Fruit fly (Drosophila melanogaster) whole organism, embryonic: ENCODE results near the gene CG3632.

Experiments used
- Adf1 ChIP-seq: fragments of 200-800 bp; sonication (Bioruptor generic); IDR thresholded peaks from 2 replicates; pipeline ENCODE4 v1.3.6; 2022; ENCODE audit warnings: missing biosample characterization, missing genetic modification characterization
- Antp ChIP-seq: fragments of 200-800 bp; sonication (Bioruptor generic); optimal IDR thresholded peaks from 3 replicates; lab custom pipeline; 2016; ENCODE audit warnings: missing biosample characterization, missing genetic modification characterization
- CG10209 ChIP-seq: fragments of 200-800 bp; sonication (Bioruptor generic); optimal IDR thresholded peaks from 3 replicates; lab custom pipeline; 2017; ENCODE audit warnings: missing biosample characterization, mild to moderate bottlenecking, missing genetic modification characterization, missing genetic modification reagents
- CG10267 ChIP-seq: fragments of 200-800 bp; sonication (Bioruptor generic); optimal IDR thresholded peaks from 2 replicates; lab custom pipeline; 2018; ENCODE audit warnings: missing biosample characterization, mild to moderate bottlenecking, missing genetic modification characterization, moderate library complexity
- CG10366 ChIP-seq: fragments of 200-800 bp; sonication (Bioruptor generic); IDR thresholded peaks from 2 replicates; pipeline ENCODE4 v1.3.6; 2022; ENCODE audit warnings: missing biosample characterization, missing genetic modification characterization
- CG12659 ChIP-seq: fragments of 200-800 bp; sonication (Bioruptor generic); optimal IDR thresholded peaks from 3 replicates; lab custom pipeline; 2017; ENCODE audit warnings: mild to moderate bottlenecking, missing biosample characterization, missing genetic modification reagents, missing genetic modification characterization
- CG13775 ChIP-seq: fragments of 200-800 bp; sonication (Bioruptor generic); optimal IDR thresholded peaks from 3 replicates; lab custom pipeline; 2017; ENCODE audit warnings: missing biosample characterization, mild to moderate bottlenecking, missing genetic modification characterization
- CG14860 ChIP-seq: fragments of 200-800 bp; sonication (Bioruptor generic); IDR thresholded peaks from 3 replicates; pipeline ENCODE4 v1.3.6; 2022; ENCODE audit warnings: missing biosample characterization, missing genetic modification characterization; ENCODE audit not compliant: partially characterized antibody
- CG1602 ChIP-seq: fragments of 200-800 bp; sonication (Bioruptor generic); optimal IDR thresholded peaks from 3 replicates; lab custom pipeline; 2016; ENCODE audit warnings: missing biosample characterization, missing genetic modification characterization
- CG16815 ChIP-seq: fragments of 200-800 bp; sonication (Bioruptor generic); optimal IDR thresholded peaks from 3 replicates; lab custom pipeline; 2017; ENCODE audit warnings: missing biosample characterization, mild to moderate bottlenecking, missing genetic modification characterization
- CG17328 ChIP-seq: fragments of 200-800 bp; sonication (Bioruptor generic); IDR thresholded peaks from 2 replicates; pipeline ENCODE4 v1.3.6; 2022; ENCODE audit warnings: missing biosample characterization, missing genetic modification characterization
- CG2202 ChIP-seq: fragments of 200-800 bp; sonication (Bioruptor generic); optimal IDR thresholded peaks from 2 replicates; lab custom pipeline; 2018; ENCODE audit warnings: missing biosample characterization, mild to moderate bottlenecking, missing genetic modification characterization
- CG31388 ChIP-seq: fragments of 200-800 bp; sonication (Bioruptor generic); optimal IDR thresholded peaks from 2 replicates; lab custom pipeline; 2016; ENCODE audit warnings: missing biosample characterization, missing genetic modification characterization
- CG31441 ChIP-seq: fragments of 200-800 bp; sonication (Bioruptor generic); IDR thresholded peaks from 2 replicates; pipeline ENCODE4 v1.3.6; 2022; ENCODE audit warnings: missing biosample characterization, missing genetic modification characterization
- CG32772 ChIP-seq: fragments of 200-800 bp; sonication (Bioruptor generic); IDR thresholded peaks from 2 replicates; pipeline ENCODE4 v1.3.6; 2022; ENCODE audit warnings: missing biosample characterization, missing genetic modification characterization
- CG33557 ChIP-seq: fragments of 200-800 bp; sonication (Bioruptor generic); optimal IDR thresholded peaks from 2 replicates; lab custom pipeline; 2019; ENCODE audit warnings: missing biosample characterization, mild to moderate bottlenecking, missing genetic modification characterization, moderate library complexity
- CG42726 ChIP-seq: fragments of 200-800 bp; sonication (Bioruptor generic); IDR thresholded peaks from 2 replicates; pipeline ENCODE4 v1.3.6; 2022; ENCODE audit warnings: missing biosample characterization, missing genetic modification characterization; ENCODE audit not compliant: partially characterized antibody
- CG6254 ChIP-seq: fragments of 200-800 bp; sonication (Bioruptor generic); optimal IDR thresholded peaks from 3 replicates; lab custom pipeline; 2017; ENCODE audit warnings: mild to moderate bottlenecking, missing biosample characterization, missing genetic modification reagents, missing genetic modification characterization
- CG6813 ChIP-seq: fragments of 200-800 bp; sonication (Bioruptor generic); optimal IDR thresholded peaks from 2 replicates; lab custom pipeline; 2017; ENCODE audit warnings: missing biosample characterization, missing genetic modification characterization, mild to moderate bottlenecking, moderate library complexity, missing genetic modification reagents
- CG7987 ChIP-seq: fragments of 200-800 bp; sonication (Bioruptor generic); optimal IDR thresholded peaks from 2 replicates; lab custom pipeline; 2018; ENCODE audit warnings: missing biosample characterization, mild to moderate bottlenecking, missing genetic modification characterization, moderate library complexity
- CrebB ChIP-seq: fragments of 200-800 bp; sonication (Bioruptor generic); optimal IDR thresholded peaks from 3 replicates; lab custom pipeline; 2018; ENCODE audit warnings: missing biosample characterization, mild to moderate bottlenecking, missing genetic modification characterization
- D19A ChIP-seq: fragments of 200-800 bp; optimal IDR thresholded peaks from 3 replicates; lab custom pipeline; 2019; ENCODE audit warnings: missing biosample characterization, mild to moderate bottlenecking, missing genetic modification characterization, moderate library complexity
- Ets97D ChIP-seq: fragments of 200-800 bp; sonication (Bioruptor generic); optimal IDR thresholded peaks from 3 replicates; lab custom pipeline; 2016; ENCODE audit warnings: missing biosample characterization, missing genetic modification characterization
- HHEX ChIP-seq: fragments of 200-800 bp; sonication (Bioruptor generic); optimal IDR thresholded peaks from 3 replicates; lab custom pipeline; 2017; ENCODE audit warnings: missing biosample characterization, mild to moderate bottlenecking, missing genetic modification characterization, missing genetic modification reagents
- Meics ChIP-seq: fragments of 200-800 bp; sonication (Bioruptor generic); optimal IDR thresholded peaks from 2 replicates; lab custom pipeline; 2017; ENCODE audit warnings: missing biosample characterization, mild to moderate bottlenecking, missing genetic modification characterization
- Myb ChIP-seq: fragments of 200-800 bp; sonication (Bioruptor generic); optimal IDR thresholded peaks from 2 replicates; lab custom pipeline; 2016; ENCODE audit warnings: missing biosample characterization, missing genetic modification characterization
- NFAT ChIP-seq: fragments of 200-800 bp; sonication (Bioruptor generic); IDR thresholded peaks from 2 replicates; pipeline ENCODE4 v1.3.6; 2022; ENCODE audit warnings: missing biosample characterization, missing genetic modification characterization
- Poxn ChIP-seq: fragments of 200-800 bp; sonication (Bioruptor generic); IDR thresholded peaks from 2 replicates; pipeline ENCODE4 v1.3.6; 2022; ENCODE audit warnings: missing biosample characterization, missing genetic modification characterization
- Sox100B ChIP-seq: fragments of 200-800 bp; sonication (Bioruptor generic); optimal IDR thresholded peaks from 3 replicates; lab custom pipeline; 2018; ENCODE audit warnings: missing biosample characterization, mild to moderate bottlenecking, missing genetic modification characterization
- crol ChIP-seq: fragments of 200-800 bp; sonication (Bioruptor generic); IDR thresholded peaks from 2 replicates; pipeline ENCODE4 v1.3.6; 2022; ENCODE audit warnings: missing biosample characterization, missing genetic modification characterization
- crp ChIP-seq, 2 experiments: fragments of 200-800 bp; sonication (Bioruptor generic); optimal IDR thresholded peaks; 2 replicates in 1 of 2; 3 replicates in 1 of 2; lab custom pipeline; 2017; ENCODE audit warnings: missing biosample characterization in 2 of 2, missing genetic modification characterization in 2 of 2, mild to moderate bottlenecking in 1 of 2, moderate library complexity in 1 of 2
- da ChIP-seq: fragments of 200-800 bp; sonication (Bioruptor generic); optimal IDR thresholded peaks from 2 replicates; lab custom pipeline; 2016; ENCODE audit warnings: missing biosample characterization, missing genetic modification characterization
- dpn ChIP-seq, 2 experiments: fragments of 200-800 bp; sonication (Bioruptor generic); optimal IDR thresholded peaks; 3 replicates each; lab custom pipeline; 2016; ENCODE audit warnings: missing biosample characterization in 2 of 2, missing genetic modification characterization in 2 of 2
- ewg ChIP-seq: fragments of 200-800 bp; sonication (Bioruptor generic); optimal IDR thresholded peaks from 3 replicates; lab custom pipeline; 2017; ENCODE audit warnings: mild to moderate bottlenecking, missing biosample characterization, missing genetic modification reagents, missing genetic modification characterization
- fu2 ChIP-seq: fragments of 200-800 bp; sonication (Bioruptor generic); optimal IDR thresholded peaks from 2 replicates; lab custom pipeline; 2016; ENCODE audit warnings: missing biosample characterization, missing genetic modification characterization
- gsb-n ChIP-seq: fragments of 200-800 bp; sonication (Bioruptor generic); optimal IDR thresholded peaks from 3 replicates; lab custom pipeline; 2018; ENCODE audit warnings: missing biosample characterization, mild to moderate bottlenecking, missing genetic modification characterization
- insv ChIP-seq, 2 experiments: fragments of 200-800 bp; sonication (Bioruptor generic); optimal IDR thresholded peaks; 3 replicates each; lab custom pipeline; 2016 to 2018; ENCODE audit warnings: missing biosample characterization in 2 of 2, missing genetic modification characterization in 2 of 2
- jumu ChIP-seq: fragments of 200-800 bp; sonication (Bioruptor generic); optimal IDR thresholded peaks from 3 replicates; lab custom pipeline; 2016; ENCODE audit warnings: missing biosample characterization, missing genetic modification characterization
- oc ChIP-seq: fragments of 200-800 bp; sonication (Bioruptor generic); optimal IDR thresholded peaks from 2 replicates; lab custom pipeline; 2018; ENCODE audit warnings: missing biosample characterization, mild to moderate bottlenecking, missing genetic modification characterization, moderate library complexity
- pita ChIP-seq: fragments of 200-800 bp; sonication (Bioruptor generic); optimal IDR thresholded peaks from 2 replicates; lab custom pipeline; 2017; ENCODE audit warnings: missing biosample characterization, mild to moderate bottlenecking, missing genetic modification characterization
- rib ChIP-seq: fragments of 200-800 bp; sonication (Bioruptor generic); IDR thresholded peaks from 2 replicates; pipeline ENCODE4 v1.3.6; 2022; ENCODE audit warnings: missing biosample characterization, missing genetic modification characterization
- run ChIP-seq: fragments of 200-800 bp; sonication (Bioruptor generic); optimal IDR thresholded peaks from 3 replicates; lab custom pipeline; 2018; ENCODE audit warnings: missing biosample characterization, mild to moderate bottlenecking, missing genetic modification characterization
- sim ChIP-seq: fragments of 200-800 bp; sonication (Bioruptor generic); IDR thresholded peaks from 2 replicates; pipeline ENCODE4 v1.3.6; 2022; ENCODE audit warnings: missing biosample characterization, missing genetic modification characterization
- sna ChIP-seq: fragments of 200-800 bp; sonication (Bioruptor generic); IDR thresholded peaks from 2 replicates; pipeline ENCODE4 v1.3.6; 2022; ENCODE audit warnings: missing biosample characterization, missing genetic modification characterization; ENCODE audit not compliant: partially characterized antibody
- sqz ChIP-seq: fragments of 200-800 bp; sonication (Bioruptor generic); optimal IDR thresholded peaks from 3 replicates; lab custom pipeline; 2018; ENCODE audit warnings: missing biosample characterization, mild to moderate bottlenecking, missing genetic modification characterization
- tap ChIP-seq: fragments of 200-800 bp; optimal IDR thresholded peaks from 3 replicates; lab custom pipeline; 2019; ENCODE audit warnings: missing biosample characterization, mild to moderate bottlenecking, missing genetic modification characterization, moderate library complexity
- tna ChIP-seq: fragments of 200-800 bp; sonication (Bioruptor generic); IDR thresholded peaks from 2 replicates; pipeline ENCODE4 v1.3.6; 2022; ENCODE audit warnings: missing biosample characterization, missing genetic modification characterization; ENCODE audit not compliant: partially characterized antibody
- vnd ChIP-seq: fragments of 200-800 bp; sonication (Bioruptor generic); IDR thresholded peaks from 3 replicates; pipeline ENCODE4 v1.3.6; 2022; ENCODE audit warnings: missing biosample characterization, missing genetic modification characterization; ENCODE audit not compliant: partially characterized antibody
- yki ChIP-seq: fragments of >200 bp; optimal IDR thresholded peaks from 3 replicates; lab custom pipeline; 2018

The CG3632 gene

DNA sequence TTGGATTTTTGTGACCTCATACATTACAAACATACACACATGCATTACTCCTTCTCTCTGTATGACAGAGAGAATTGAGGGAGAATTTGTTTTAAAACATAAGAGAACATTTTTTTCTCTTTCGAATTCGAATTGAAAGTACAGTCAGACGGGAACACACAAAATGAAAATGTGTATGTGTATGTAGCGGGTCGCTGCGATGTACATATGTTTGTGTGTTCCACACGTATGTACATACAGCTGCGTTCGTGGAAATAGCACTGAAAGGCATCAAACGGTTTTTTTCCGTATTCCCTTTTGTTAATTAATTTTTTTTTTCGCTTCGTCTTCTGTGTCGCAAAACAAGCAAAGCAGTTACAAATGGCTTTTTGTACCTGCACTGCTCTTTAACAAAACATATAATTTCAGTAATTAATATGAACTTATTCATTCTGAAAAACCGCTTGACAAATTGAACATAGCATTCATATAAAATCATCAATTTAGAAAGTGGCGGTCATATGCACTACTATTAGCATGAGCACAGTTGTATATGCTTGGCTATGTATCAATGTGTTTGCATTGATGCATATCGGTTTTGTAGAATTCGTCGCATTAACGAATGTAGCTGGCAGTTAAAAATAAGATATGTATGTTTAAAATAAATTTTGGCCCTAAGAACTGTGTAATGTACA lies 36.3 kb downstream of the CG3632 start (continued):
- TF ChIP-seq yki (lab: Kevin White, UChicago) (peak; percentile 3), CG1602 (GFP tag; lab: Kevin White, UChicago) (peak; percentile 91), CG31441 (GFP tag; lab: Robert Waterston, UW) (peak; percentile 97), CG2202 (peak; percentile 94), jumu (GFP tag; lab: Kevin White, UChicago) (peak; percentile 95), HHEX (GFP tag; lab: Kevin White, UChicago) (peak; percentile 96), sna (GFP tag; lab: Robert Waterston, UW) (no peak), CG10267 (peak; percentile 92), ewg (GFP tag; lab: Kevin White, UChicago) (peak; percentile 91), CG13775 (peak; percentile 96), tna (GFP tag; lab: Robert Waterston, UW) (no peak), NFAT (GFP tag; lab: Robert Waterston, UW) (peak; percentile 78), crp (GFP tag; optimal IDR thresholded peaks at IDR 0.05; lab: Kevin White, UChicago) (peak in 1 of 2 experiments; percentile 65), Adf1 (GFP tag; lab: Robert Waterston, UW) (peak; percentile 57), CG31388 (GFP tag; lab: Kevin White, UChicago) (peak; percentile 73), Ets97D (GFP tag; lab: Kevin White, UChicago) (peak; percentile 80), dpn (GFP tag; optimal IDR thresholded peaks at IDR 0.05; lab: Kevin White, UChicago) (peak; percentile 95 to 96), CrebB (peak; percentile 94), D19A (peak; percentile 95), Meics (GFP tag; lab: Kevin White, UChicago) (peak; percentile 97), CG33557 (GFP tag; lab: Kevin White, UChicago) (peak; percentile 96), CG42726 (no peak), Antp (GFP tag; lab: Kevin White, UChicago) (peak; percentile 94), CG7987 (peak; percentile 92), sqz (peak; percentile 95), CG12659 (peak; percentile 98), insv (GFP tag; optimal IDR thresholded peaks at IDR 0.05; lab: Kevin White, UChicago) (peak; percentile 18 to 77), CG10209 (GFP tag; lab: Kevin White, UChicago) (peak; percentile 97), crol (peak; percentile 49; the same call in 1 of the 2 replicates), gsb-n (tag; lab: Kevin White, UChicago) (peak; percentile 94), CG32772 (GFP tag; lab: Robert Waterston, UW) (peak; percentile 91), fu2 (GFP tag; lab: Kevin White, UChicago) (peak; percentile 95), tap (peak; percentile 94), CG16815 (GFP tag; lab: Kevin White, UChicago) (peak; percentile 93), CG6254 (peak; percentile 91), Poxn (GFP tag; lab: Robert Waterston, UW) (no peak; the same call in none of the 2 replicates), run (tag; lab: Kevin White, UChicago) (peak; percentile 95), CG14860 (no peak), CG17328 (peak; percentile 88), rib (GFP tag; lab: Robert Waterston, UW) (peak; percentile 87), oc (tag; lab: Kevin White, UChicago) (peak; percentile 91), sim (peak; percentile 80; the same call in 1 of the 2 replicates), pita (GFP tag; lab: Kevin White, UChicago) (no peak), da (peak; percentile 91), CG10366 (GFP tag; lab: Robert Waterston, UW) (peak; percentile 85), Sox100B (GFP tag; lab: Kevin White, UChicago) (peak; percentile 98), CG6813 (GFP tag; lab: Kevin White, UChicago) (peak; percentile 95), vnd (GFP tag; lab: Robert Waterston, UW) (no peak), Myb (peak; percentile 85)
